Fruit fly (Drosophila melanogaster): ENCODE measurements around the gene Gk1.

dm6 chr3L:171729-172128, 33.9 kb downstream of the Gk1 start:
- TF ChIP-seq CG8478 (optimal IDR thresholded peaks at IDR 0.05) (no peak), usp (GFP tag; optimal IDR thresholded peaks at IDR 0.05) (no peak), psq (optimal IDR thresholded peaks at IDR 0.05) (no peak), pan (optimal IDR thresholded peaks at IDR 0.05) (no peak), EcR (GFP tag; optimal IDR thresholded peaks at IDR 0.05) (no peak), Dll (optimal IDR thresholded peaks at IDR 0.05) (no peak)
